Worm (Caenorhabditis elegans): ENCODE results near the gene F39B3.3.

ce11 chrX:17611180-17611579 is 32.3 kb upstream of the F39B3.3 start:
- peak; percentile 60; the same call in 1 of the 2 replicates for TF ChIP-seq rcor-1 (GFP tag; IDR thresholded peaks at IDR 0.05)
- peak; percentile 50 for TF ChIP-seq snpc-4 (GFP tag; optimal IDR thresholded peaks at IDR 0.05)
- TF ChIP-seq snpc-4 (tag; optimal IDR thresholded peaks at IDR 0.05) = peak in 2 of 4 experiments; percentile 51 to 64
- TF ChIP-seq let-607 (tag; optimal IDR thresholded peaks at IDR 0.05) = no peak
- TF ChIP-seq ZK185.1 (tag; optimal IDR thresholded peaks at IDR 0.05; ENCODE audit: poor library complexity, severe bottlenecking) = peak; percentile 24
- TF ChIP-seq cebp-2 (GFP tag; IDR thresholded peaks at IDR 0.05) = 0 out of 2 replicates have a peak, but pooled peaks have one; percentile 44
- no peak for TF ChIP-seq T26A5.8 (tag; optimal IDR thresholded peaks at IDR 0.05)
